Worm (Caenorhabditis elegans) whole organism, L3 larva: ENCODE data around the gene spr-3.

Source experiments
- ama-1 ChIP-seq: fragments of 150-350 bp; optimal IDR thresholded peaks from 2 replicates; lab custom pipeline; 2018
- ceh-16 ChIP-seq: sonication (generic microtip); optimal IDR thresholded peaks from 2 replicates; lab custom pipeline; 2017; ENCODE audit warnings: missing biosample characterization, missing genetic modification characterization
- ceh-82 ChIP-seq: fragments of 150-350 bp; optimal IDR thresholded peaks from 2 replicates; lab custom pipeline; 2014; ENCODE audit warnings: missing biosample characterization, missing genetic modification characterization
- elt-3 ChIP-seq, 3 experiments: fragments of 150-350 bp in 1 of 3; sonication (generic microtip) in 2 of 3; optimal IDR thresholded peaks; 2 replicates in 2 of 3; 4 replicates in 1 of 3; lab custom pipeline; 2014 to 2017; ENCODE audit warnings: missing biosample characterization in 3 of 3, missing genetic modification characterization in 3 of 3
- jun-1 ChIP-seq: fragments of 150-350 bp; optimal IDR thresholded peaks from 2 replicates; lab custom pipeline; 2014; ENCODE audit warnings: missing biosample characterization, missing genetic modification reagents, missing genetic modification characterization
- nhr-237 ChIP-seq: fragments of 150-350 bp; optimal IDR thresholded peaks from 2 replicates; lab custom pipeline; 2014; ENCODE audit warnings: missing biosample characterization, missing genetic modification characterization
- nhr-76 ChIP-seq: fragments of 150-350 bp; sonication (generic microtip); optimal IDR thresholded peaks from 5 replicates; lab custom pipeline; 2014; ENCODE audit warnings: missing biosample characterization, missing genetic modification characterization
- nhr-77 ChIP-seq: fragments of 150-350 bp; optimal IDR thresholded peaks from 2 replicates; lab custom pipeline; 2014; ENCODE audit warnings: missing biosample characterization, missing genetic modification characterization
- skn-1 ChIP-seq: fragments of 150-350 bp; optimal IDR thresholded peaks from 2 replicates; lab custom pipeline; 2014; ENCODE audit warnings: missing biosample characterization, missing genetic modification characterization
- unc-39 ChIP-seq: sonication (generic microtip); optimal IDR thresholded peaks from 4 replicates; lab custom pipeline; 2017; ENCODE audit warnings: missing biosample characterization, missing genetic modification characterization
- zag-1 ChIP-seq: fragments of 150-350 bp; optimal IDR thresholded peaks from 2 replicates; lab custom pipeline; 2014; ENCODE audit warnings: missing biosample characterization, missing genetic modification characterization
- ztf-11 ChIP-seq: fragments of 150-350 bp; optimal IDR thresholded peaks from 2 replicates; lab custom pipeline; 2014; ENCODE audit warnings: missing biosample characterization, missing genetic modification characterization

- TF ChIP-seq ceh-82 (tag; lab: Kevin White, UChicago) (no peak), zag-1 (tag; lab: Kevin White, UChicago) (no peak), nhr-76 (no peak), skn-1 (tag; lab: Kevin White, UChicago) (no peak), jun-1 (no peak), ztf-11 (tag; lab: Kevin White, UChicago) (no peak), nhr-237 (tag; lab: Kevin White, UChicago) (no peak), elt-3 (tag; optimal IDR thresholded peaks at IDR 0.05; lab: Kevin White, UChicago) (no peak), ceh-16 (no peak), nhr-77 (tag; lab: Kevin White, UChicago) (no peak), unc-39 (no peak), ama-1 (lab: Kevin White, UChicago) (no peak)
Observed at ce11 chrX:4521166-4521565, 7.3 kb downstream of the spr-3 start.
